Fruit fly (Drosophila melanogaster): ENCODE data around the gene CG7049.

dm6 chr3L:166789-167132, 9.3 kb downstream of the CG7049 start:
- TF ChIP-seq GATAd (GFP tag; optimal IDR thresholded peaks at IDR 0.05): no peak
- TF ChIP-seq Hr78 (GFP tag; optimal IDR thresholded peaks at IDR 0.05): no peak
- TF ChIP-seq Abd-B (GFP tag; optimal IDR thresholded peaks at IDR 0.05): no peak
- TF ChIP-seq Sp1 (GFP tag; optimal IDR thresholded peaks at IDR 0.05): peak; percentile 16
